Fruit fly (Drosophila melanogaster): ENCODE data around the gene TFAM.

DNA sequence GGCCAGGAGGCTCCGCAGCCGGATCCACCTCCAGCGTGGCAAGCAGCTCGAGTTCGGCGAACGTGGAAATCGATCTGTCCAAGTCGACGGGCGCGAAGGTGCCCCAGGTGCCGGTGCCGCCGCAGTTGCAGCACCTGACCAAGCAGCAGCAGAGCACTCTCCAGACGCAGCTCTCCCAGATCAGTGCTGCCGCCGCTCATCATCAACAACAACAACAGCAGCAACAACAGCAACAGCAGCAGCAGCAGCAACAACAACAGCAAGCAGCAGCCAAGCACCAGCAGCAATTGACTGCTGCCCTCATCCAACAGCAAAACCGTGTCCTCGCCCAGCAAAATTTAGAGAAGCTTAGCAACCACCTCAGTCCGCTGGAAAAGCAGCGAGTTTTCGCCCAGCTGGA lies 42.1 kb upstream of the TFAM start:
- no peak for TF ChIP-seq fd96Ca (GFP tag; IDR thresholded peaks at IDR 0.05)
- TF ChIP-seq CG17806 (tag; optimal IDR thresholded peaks at IDR 0.05), result no peak
- no peak for TF ChIP-seq CG13204 (GFP tag; optimal IDR thresholded peaks at IDR 0.05)
- no peak for TF ChIP-seq CG8301 (tag; optimal IDR thresholded peaks at IDR 0.05)
- TF ChIP-seq Pif1B (GFP tag; optimal IDR thresholded peaks at IDR 0.05), result no peak
- TF ChIP-seq gl (tag; optimal IDR thresholded peaks at IDR 0.05), result no peak
- TF ChIP-seq EcR (GFP tag; optimal IDR thresholded peaks at IDR 0.05), result no peak
- no peak for TF ChIP-seq CG32121 (GFP tag; IDR thresholded peaks at IDR 0.05)
- TF ChIP-seq D1 (tag; optimal IDR thresholded peaks at IDR 0.05), result no peak
- TF ChIP-seq CG12605 (GFP tag; IDR thresholded peaks at IDR 0.05), result no peak
- no peak for TF ChIP-seq rn (GFP tag; IDR thresholded peaks at IDR 0.05)
- no peak for TF ChIP-seq CG9948 (tag; optimal IDR thresholded peaks at IDR 0.05)
